Fruit fly (Drosophila melanogaster) whole organism, pupa: ENCODE measurements around the gene CG10165.

Experiments used
- CG10348 ChIP-seq: fragments of 200-800 bp; sonication (Bioruptor generic); IDR thresholded peaks from 2 replicates; pipeline ENCODE4 v1.3.6; 2022; ENCODE audit warnings: missing biosample characterization, missing genetic modification characterization
- CG12605 ChIP-seq: fragments of 200-800 bp; sonication (Bioruptor generic); IDR thresholded peaks from 2 replicates; pipeline ENCODE4 v1.3.6; 2022; ENCODE audit warnings: missing biosample characterization, missing genetic modification characterization
- CG13204 ChIP-seq: fragments of 200-800 bp; sonication (Bioruptor generic); optimal IDR thresholded peaks from 2 replicates; lab custom pipeline; 2018; ENCODE audit warnings: missing biosample characterization, mild to moderate bottlenecking, missing genetic modification characterization, moderate library complexity
- CG14655 ChIP-seq: fragments of 200-800 bp; sonication (Bioruptor generic); optimal IDR thresholded peaks from 3 replicates; lab custom pipeline; 2017; ENCODE audit warnings: mild to moderate bottlenecking, missing biosample characterization, missing genetic modification reagents, missing genetic modification characterization
- CG15710 ChIP-seq: fragments of 200-800 bp; sonication (Bioruptor generic); optimal IDR thresholded peaks from 2 replicates; lab custom pipeline; 2018; ENCODE audit warnings: missing biosample characterization, mild to moderate bottlenecking, missing genetic modification characterization, moderate library complexity
- CG17806 ChIP-seq: fragments of 200-800 bp; sonication (Bioruptor generic); optimal IDR thresholded peaks from 2 replicates; lab custom pipeline; 2018; ENCODE audit warnings: missing biosample characterization, mild to moderate bottlenecking, missing genetic modification characterization, moderate library complexity
- CG32121 ChIP-seq: fragments of 200-800 bp; sonication (Bioruptor generic); IDR thresholded peaks from 2 replicates; pipeline ENCODE4 v1.3.6; 2022; ENCODE audit warnings: missing biosample characterization, missing genetic modification characterization
- CG34367 ChIP-seq: fragments of 200-800 bp; sonication (Bioruptor generic); optimal IDR thresholded peaks from 2 replicates; lab custom pipeline; 2018; ENCODE audit warnings: missing biosample characterization, mild to moderate bottlenecking, missing genetic modification characterization
- CG4496 ChIP-seq: fragments of 200-800 bp; sonication (Bioruptor generic); IDR thresholded peaks from 3 replicates; pipeline ENCODE4 v1.3.6; 2022; ENCODE audit warnings: missing biosample characterization, missing genetic modification characterization
- CG8159 ChIP-seq: fragments of 200-800 bp; sonication (Bioruptor generic); optimal IDR thresholded peaks from 3 replicates; lab custom pipeline; 2018; ENCODE audit warnings: missing biosample characterization, mild to moderate bottlenecking, missing genetic modification characterization, moderate library complexity
- CG8301 ChIP-seq: fragments of 200-800 bp; sonication (Bioruptor generic); optimal IDR thresholded peaks from 2 replicates; lab custom pipeline; 2018; ENCODE audit warnings: missing biosample characterization, mild to moderate bottlenecking, missing genetic modification characterization
- CG9948 ChIP-seq: fragments of 200-800 bp; sonication (Bioruptor generic); optimal IDR thresholded peaks from 2 replicates; lab custom pipeline; 2018; ENCODE audit warnings: missing biosample characterization, mild to moderate bottlenecking, missing genetic modification characterization, moderate library complexity
- D1 ChIP-seq: fragments of 200-800 bp; sonication (Bioruptor generic); optimal IDR thresholded peaks from 2 replicates; lab custom pipeline; 2018; ENCODE audit warnings: missing biosample characterization, mild to moderate bottlenecking, missing genetic modification characterization, moderate library complexity
- EcR ChIP-seq: fragments of 200-800 bp; sonication (Bioruptor generic); optimal IDR thresholded peaks from 3 replicates; lab custom pipeline; 2019; ENCODE audit warnings: missing biosample characterization, missing genetic modification characterization, mild to moderate bottlenecking, moderate library complexity, missing genetic modification reagents
- Ets98B ChIP-seq: fragments of 200-800 bp; sonication (Bioruptor generic); IDR thresholded peaks from 2 replicates; pipeline ENCODE4 v1.3.6; 2022; ENCODE audit warnings: missing biosample characterization, missing genetic modification characterization
- Pif1A ChIP-seq: fragments of 200-800 bp; sonication (Bioruptor generic); optimal IDR thresholded peaks from 3 replicates; lab custom pipeline; 2016; ENCODE audit warnings: missing biosample characterization, missing genetic modification characterization
- Pif1B ChIP-seq: fragments of 200-800 bp; sonication (Bioruptor generic); optimal IDR thresholded peaks from 3 replicates; lab custom pipeline; 2016; ENCODE audit warnings: missing biosample characterization, missing genetic modification characterization
- Snoo ChIP-seq: fragments of 200-800 bp; sonication (Bioruptor generic); optimal IDR thresholded peaks from 3 replicates; lab custom pipeline; 2017; ENCODE audit warnings: missing biosample characterization, mild to moderate bottlenecking, missing genetic modification characterization, inconsistent platforms
- fd96Ca ChIP-seq: fragments of 200-800 bp; sonication (Bioruptor generic); IDR thresholded peaks from 3 replicates; pipeline ENCODE4 v1.3.6; 2022; ENCODE audit warnings: missing biosample characterization, missing genetic modification characterization
- gl ChIP-seq: fragments of 200-800 bp; sonication (Bioruptor generic); optimal IDR thresholded peaks from 2 replicates; lab custom pipeline; 2018; ENCODE audit warnings: missing biosample characterization, mild to moderate bottlenecking, missing genetic modification characterization
- rn ChIP-seq: fragments of 200-800 bp; sonication (Bioruptor generic); IDR thresholded peaks from 2 replicates; pipeline ENCODE4 v1.3.6; 2022; ENCODE audit warnings: missing biosample characterization, missing genetic modification characterization

The CG10165 gene

DNA sequence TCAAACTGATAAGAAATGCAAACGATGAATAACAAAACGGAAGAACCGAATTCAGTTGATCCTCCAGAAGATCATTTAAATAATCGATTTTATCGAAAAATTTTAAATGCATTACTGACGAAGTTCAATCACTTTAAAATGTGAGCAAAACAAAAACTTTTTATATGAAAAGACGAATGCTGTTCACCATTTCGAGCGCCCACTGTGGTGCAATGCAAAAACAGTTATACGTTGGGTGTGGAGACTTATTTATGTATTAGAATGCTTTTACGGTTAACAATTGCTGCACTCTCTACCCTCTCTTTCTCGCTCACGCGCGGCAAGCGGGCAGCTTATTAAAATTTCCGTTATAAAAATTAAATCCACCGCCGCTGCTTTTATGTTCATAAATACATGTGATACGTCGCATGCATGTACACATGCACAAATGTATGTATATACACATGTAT, 40.7 kb upstream of the CG10165 start:
- TF ChIP-seq fd96Ca (GFP tag; lab: Robert Waterston, UW) (0 out of 3 replicates have a peak, but pooled peaks have one; percentile 43), EcR (GFP tag; lab: Kevin White, UChicago) (no peak), CG8301 (peak; percentile 37), CG32121 (GFP tag; lab: Robert Waterston, UW) (peak; percentile 49), CG17806 (tag; lab: Kevin White, UChicago) (no peak), CG34367 (tag; lab: Kevin White, UChicago) (no peak), CG10348 (GFP tag; lab: Robert Waterston, UW) (no peak), CG13204 (GFP tag; lab: Kevin White, UChicago) (no peak), CG12605 (no peak), Pif1B (GFP tag; lab: Kevin White, UChicago) (no peak), CG15710 (tag; lab: Kevin White, UChicago) (no peak), D1 (tag; lab: Kevin White, UChicago) (no peak), rn (GFP tag; lab: Robert Waterston, UW) (no peak), CG8159 (peak; percentile 25), Pif1A (GFP tag; lab: Kevin White, UChicago) (peak; percentile 42), Snoo (tag; lab: Kevin White, UChicago) (peak; percentile 1), CG9948 (no peak), gl (tag; lab: Kevin White, UChicago) (no peak), Ets98B (GFP tag; lab: Robert Waterston, UW) (peak; percentile 25), CG14655 (GFP tag; lab: Kevin White, UChicago) (peak; percentile 61), CG4496 (peak; percentile 81)
- TF ChIP-seq, all 21 proteins: peak for 9

DNA sequence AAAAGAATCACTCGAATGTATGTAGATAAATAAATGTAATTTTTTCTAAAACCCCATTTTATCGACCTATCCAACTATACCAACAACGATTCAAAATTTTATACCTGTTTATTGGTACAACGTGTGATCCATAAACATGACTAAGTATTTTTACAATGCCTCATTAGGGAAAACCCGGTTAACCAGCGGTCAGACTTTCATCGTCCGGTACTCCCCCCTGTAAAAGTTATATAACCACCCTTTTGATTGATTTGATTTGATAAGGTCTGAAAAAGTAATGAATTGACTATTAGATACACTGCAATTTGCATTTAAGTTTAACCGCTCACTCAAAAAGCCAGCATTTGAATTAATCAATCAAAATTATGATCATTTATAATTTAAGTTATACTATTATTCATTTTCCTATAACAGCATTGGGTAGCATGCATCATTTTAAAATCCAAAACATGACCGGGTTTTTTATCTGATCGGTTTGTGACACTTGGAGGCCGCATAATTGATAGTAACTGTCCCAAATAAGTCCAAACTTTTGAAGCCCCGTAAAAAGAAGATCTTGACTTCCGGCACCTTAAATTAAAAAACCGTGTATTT, 37.3 kb upstream of the CG10165 start:
- TF ChIP-seq CG8159 (no peak), CG17806 (tag; lab: Kevin White, UChicago) (no peak), Ets98B (GFP tag; lab: Robert Waterston, UW) (no peak), gl (tag; lab: Kevin White, UChicago) (no peak)

DNA sequence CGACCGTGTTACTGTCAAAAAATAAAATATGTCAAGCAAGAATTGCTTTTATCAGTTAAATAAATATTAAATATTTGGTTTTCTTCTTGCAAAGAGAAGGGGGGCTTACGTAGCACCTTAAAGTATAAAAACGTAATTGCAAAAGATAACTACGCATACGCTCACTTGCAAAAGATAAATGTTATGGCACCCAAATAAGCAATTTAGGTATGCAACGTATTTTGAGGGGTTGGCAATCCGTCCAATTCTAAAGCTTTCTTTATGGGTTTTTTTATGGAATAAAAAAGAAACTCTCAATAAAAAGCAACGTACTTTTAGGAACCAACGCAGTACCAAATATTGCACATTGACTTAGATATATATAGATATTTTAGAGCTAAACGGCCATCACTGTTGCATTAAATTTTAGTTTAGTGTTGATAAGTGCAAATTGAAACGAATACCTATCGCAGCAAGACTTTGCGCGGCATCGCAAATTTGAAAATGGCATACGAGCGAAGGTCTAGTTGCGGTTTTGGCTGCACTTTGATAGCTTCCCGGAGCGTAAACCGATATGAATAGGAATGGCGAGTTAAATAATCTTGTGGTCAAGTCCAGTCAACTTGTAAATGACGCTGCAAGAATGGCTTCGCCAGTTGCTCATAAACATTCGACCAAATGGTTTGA, 35.3 kb upstream of the CG10165 start, which contains the start of gene CG13077:
TSS of gene CG13077 (plus strand) at position 631 of the 666 bp plus-strand sequence.
- peak; percentile 63 for TF ChIP-seq gl (tag; lab: Kevin White, UChicago)
- TF ChIP-seq CG4496, result no peak

DNA sequence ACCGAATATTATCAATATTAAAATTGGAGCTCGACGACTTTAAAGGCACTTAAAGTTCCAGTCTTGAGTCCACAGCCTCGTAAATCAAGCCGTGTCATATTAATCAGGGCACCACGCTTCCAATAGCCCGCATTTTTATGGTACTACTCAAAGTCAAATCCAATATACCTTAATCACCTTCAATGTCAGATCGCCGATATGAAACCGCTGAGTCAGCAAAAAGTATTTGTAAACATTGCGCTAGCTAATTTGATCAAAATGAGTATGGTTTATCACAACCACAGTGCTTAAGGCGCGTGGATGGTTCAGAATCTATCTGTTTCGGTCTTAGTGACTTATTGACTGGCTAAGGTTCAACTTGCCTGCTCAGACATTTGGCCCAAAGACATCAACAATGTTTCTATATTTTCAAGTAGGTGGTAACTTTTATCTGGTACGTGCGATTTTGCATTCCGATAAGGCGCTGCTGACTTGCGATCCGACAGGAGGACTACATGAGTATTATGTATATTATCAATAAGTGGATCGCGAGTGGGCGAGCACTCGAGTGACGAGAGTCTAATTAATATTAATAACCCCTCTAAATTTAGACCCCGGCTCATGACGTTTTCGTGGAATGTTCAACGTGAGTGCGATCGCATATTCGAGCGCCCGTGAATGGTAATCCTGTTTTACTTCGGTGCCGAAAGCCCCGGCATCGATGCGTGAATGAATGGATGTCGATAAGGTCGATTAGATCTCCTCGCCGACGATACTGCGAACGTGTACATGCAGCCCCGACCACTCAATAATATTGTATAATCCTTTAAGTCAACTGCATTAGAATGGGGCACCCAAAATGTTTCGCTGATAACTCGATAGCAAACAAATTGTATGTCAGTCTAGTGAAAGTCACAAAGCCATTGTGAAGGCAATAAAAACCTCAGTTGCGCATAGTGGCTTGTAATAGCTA, 33.2 kb upstream of the CG10165 start, which contains the start of gene CG13078:
TSS of gene CG13078 (plus strand) at position 902 of the 952 bp plus-strand sequence.
- TF ChIP-seq CG8159, result no peak
- no peak for TF ChIP-seq Pif1B (GFP tag; lab: Kevin White, UChicago)
- no peak for TF ChIP-seq CG34367 (tag; lab: Kevin White, UChicago)

DNA sequence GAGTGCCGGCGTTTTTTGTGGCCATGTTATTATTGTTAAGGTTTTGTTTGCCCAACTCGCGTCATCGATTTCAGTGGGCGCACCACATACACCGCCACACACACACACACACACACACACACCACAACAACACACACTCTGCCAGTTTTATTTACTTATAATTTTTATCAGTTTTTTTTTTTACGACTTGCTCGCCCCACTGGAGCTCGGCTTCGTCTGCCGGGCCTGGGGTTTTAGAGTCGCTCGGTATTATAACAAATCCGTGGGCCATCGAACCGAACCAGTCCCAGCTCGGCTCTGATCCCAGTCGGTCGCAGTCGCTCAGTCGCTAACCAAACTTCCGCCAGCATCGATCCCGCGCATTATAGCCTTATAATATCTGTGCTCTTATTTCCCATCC, 19.3 kb upstream of the CG10165 start:
- TF ChIP-seq Pif1B (GFP tag; lab: Kevin White, UChicago) (peak; percentile 53), CG32121 (GFP tag; lab: Robert Waterston, UW) (no peak), Ets98B (GFP tag; lab: Robert Waterston, UW) (no peak), CG4496 (peak; percentile 89), gl (tag; lab: Kevin White, UChicago) (peak; percentile 65), CG8301 (no peak), Snoo (tag; lab: Kevin White, UChicago) (peak; percentile 50), CG34367 (tag; lab: Kevin White, UChicago) (peak; percentile 28), EcR (GFP tag; lab: Kevin White, UChicago) (peak; percentile 94)

DNA sequence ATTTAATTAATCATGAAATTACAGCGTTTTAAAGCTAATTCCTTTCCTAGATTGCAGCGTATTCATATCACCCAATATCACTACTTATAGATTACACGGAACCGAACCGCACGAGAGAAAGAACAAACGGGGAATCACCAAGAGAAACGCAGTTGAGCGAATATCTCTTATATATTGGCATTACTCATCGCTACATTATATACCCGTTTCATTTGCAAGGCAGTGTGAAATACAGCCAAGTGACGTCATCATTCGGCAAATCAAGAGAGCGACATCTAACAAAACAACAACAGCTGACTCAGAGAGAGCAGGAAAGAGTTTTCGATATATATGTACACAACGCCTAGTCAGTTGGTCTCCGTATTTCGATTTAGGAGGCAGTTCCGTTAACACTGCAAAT, 18.1 kb upstream of the CG10165 start, which contains the start of gene Tep4:
TSS of gene Tep4 (plus strand) at position 350 of the 400 bp plus-strand sequence.
- peak; percentile 31 for TF ChIP-seq EcR (GFP tag; lab: Kevin White, UChicago)
- no peak for TF ChIP-seq fd96Ca (GFP tag; lab: Robert Waterston, UW)
- TF ChIP-seq CG12605, result 0 out of 2 replicates have a peak, but pooled peaks have one; percentile 7
